Worm (Caenorhabditis elegans) whole organism, L2 larva: ENCODE results near the gene rom-2.
A peak's percentile ranks its signal among the peaks of the same experiment; 100 is the strongest.

ENCODE experiments used
- C34F6.9 ChIP-seq: fragments of 150-350 bp; optimal IDR thresholded peaks from 2 replicates; lab custom pipeline; 2014; ENCODE audit warnings: missing biosample characterization, missing genetic modification characterization
- F13H6.1 ChIP-seq: sonication (generic microtip); optimal IDR thresholded peaks from 2 replicates; lab custom pipeline; 2016; ENCODE audit warnings: missing genetic modification characterization, missing compliant biosample characterization
- R02D3.7 ChIP-seq: fragments of 150-350 bp; optimal IDR thresholded peaks from 2 replicates; lab custom pipeline; 2014; ENCODE audit warnings: missing biosample characterization, missing genetic modification characterization
- Y55F3AM.14 ChIP-seq: fragments of 200-800 bp; sonication (Bioruptor generic); optimal IDR thresholded peaks from 2 replicates; lab custom pipeline; 2018; ENCODE audit warnings: mild to moderate bottlenecking, missing genetic modification characterization, missing compliant biosample characterization
- ZK546.5 ChIP-seq: sonication (generic microtip); optimal IDR thresholded peaks from 2 replicates; lab custom pipeline; 2017; ENCODE audit warnings: missing biosample characterization, missing genetic modification characterization
- alr-1 ChIP-seq: fragments of 150-350 bp; optimal IDR thresholded peaks from 2 replicates; lab custom pipeline; 2014; ENCODE audit warnings: missing biosample characterization, missing genetic modification characterization
- aly-2 ChIP-seq: fragments of 150-350 bp; optimal IDR thresholded peaks from 2 replicates; lab custom pipeline; 2014; ENCODE audit warnings: missing biosample characterization, missing genetic modification characterization
- ama-1 ChIP-seq: fragments of 150-350 bp; optimal IDR thresholded peaks from 2 replicates; lab custom pipeline; 2018; ENCODE audit warnings: inconsistent platforms
- blmp-1 ChIP-seq: sonication (generic microtip); optimal IDR thresholded peaks from 2 replicates; lab custom pipeline; 2017; ENCODE audit warnings: missing genetic modification characterization, mild to moderate bottlenecking, missing compliant biosample characterization, antibody characterized with exemption, moderate library complexity; ENCODE audit not compliant: insufficient read depth
- ceh-16 ChIP-seq: fragments of 150-350 bp; optimal IDR thresholded peaks from 2 replicates; lab custom pipeline; 2014; ENCODE audit warnings: missing biosample characterization, missing genetic modification characterization
- ceh-82 ChIP-seq: fragments of 150-350 bp; optimal IDR thresholded peaks from 2 replicates; lab custom pipeline; 2014; ENCODE audit warnings: missing biosample characterization, missing genetic modification characterization
- crh-2 ChIP-seq: sonication (generic microtip); optimal IDR thresholded peaks from 2 replicates; lab custom pipeline; 2017; ENCODE audit warnings: missing biosample characterization, missing genetic modification characterization
- dmd-4 ChIP-seq: sonication (generic microtip); optimal IDR thresholded peaks from 2 replicates; lab custom pipeline; 2017; ENCODE audit warnings: missing biosample characterization, missing genetic modification characterization
- elt-1 ChIP-seq: fragments of 150-350 bp; optimal IDR thresholded peaks from 2 replicates; lab custom pipeline; 2014; ENCODE audit warnings: missing biosample characterization, missing genetic modification characterization
- elt-3 ChIP-seq: sonication (generic microtip); optimal IDR thresholded peaks from 2 replicates; lab custom pipeline; 2017; ENCODE audit warnings: missing biosample characterization, missing genetic modification characterization
- fos-1 ChIP-seq: fragments of 150-350 bp; optimal IDR thresholded peaks from 2 replicates; lab custom pipeline; 2014; ENCODE audit warnings: missing biosample characterization, missing genetic modification characterization
- gmeb-1 ChIP-seq: fragments of 150-350 bp; optimal IDR thresholded peaks from 2 replicates; lab custom pipeline; 2014; ENCODE audit warnings: missing biosample characterization, missing genetic modification characterization
- lin-11 ChIP-seq: fragments of 150-350 bp; sonication (generic microtip); optimal IDR thresholded peaks from 2 replicates; lab custom pipeline; 2014; ENCODE audit warnings: missing biosample characterization, missing genetic modification characterization, inconsistent platforms, mixed read lengths
- lin-13 ChIP-seq: fragments of 150-350 bp; optimal IDR thresholded peaks from 2 replicates; lab custom pipeline; 2014; ENCODE audit warnings: missing biosample characterization, missing genetic modification reagents, missing genetic modification characterization
- lin-39 ChIP-seq: fragments of 150-350 bp; optimal IDR thresholded peaks from 2 replicates; lab custom pipeline; 2014; ENCODE audit warnings: missing biosample characterization, missing genetic modification reagents, missing genetic modification characterization
- lsy-2 ChIP-seq, 2 experiments: fragments of 150-350 bp in 1 of 2; sonication (generic microtip) in 1 of 2; optimal IDR thresholded peaks; 2 replicates each; lab custom pipeline; 2014 to 2017; ENCODE audit warnings: missing biosample characterization in 2 of 2, missing genetic modification characterization in 2 of 2
- mab-5 ChIP-seq: fragments of 150-350 bp; optimal IDR thresholded peaks from 2 replicates; lab custom pipeline; 2014; ENCODE audit warnings: missing biosample characterization, missing genetic modification characterization
- mbf-1 ChIP-seq: sonication (generic microtip); optimal IDR thresholded peaks from 2 replicates; lab custom pipeline; 2017; ENCODE audit warnings: missing biosample characterization, missing genetic modification characterization
- mdl-1 ChIP-seq, 2 experiments: fragments of 150-350 bp in 1 of 2; sonication (generic microtip) in 1 of 2; optimal IDR thresholded peaks; 2 replicates each; lab custom pipeline; 2017; ENCODE audit warnings: missing biosample characterization in 2 of 2, missing genetic modification characterization in 2 of 2
- nhr-10 ChIP-seq: sonication (generic microtip); optimal IDR thresholded peaks from 2 replicates; lab custom pipeline; 2017; ENCODE audit warnings: missing biosample characterization, missing genetic modification characterization
- nhr-11 ChIP-seq: fragments of 150-350 bp; optimal IDR thresholded peaks from 2 replicates; lab custom pipeline; 2014; ENCODE audit warnings: missing biosample characterization, missing genetic modification characterization
- nhr-12 ChIP-seq: fragments of 150-350 bp; optimal IDR thresholded peaks from 2 replicates; lab custom pipeline; 2014; ENCODE audit warnings: missing biosample characterization, missing genetic modification characterization
- nhr-129 ChIP-seq: fragments of 150-350 bp; optimal IDR thresholded peaks from 2 replicates; lab custom pipeline; 2014; ENCODE audit warnings: missing biosample characterization, missing genetic modification characterization
- nhr-21 ChIP-seq: fragments of 150-350 bp; optimal IDR thresholded peaks from 2 replicates; lab custom pipeline; 2014; ENCODE audit warnings: missing biosample characterization, missing genetic modification characterization
- nhr-23 ChIP-seq: fragments of 150-350 bp; optimal IDR thresholded peaks from 2 replicates; lab custom pipeline; 2014; ENCODE audit warnings: missing biosample characterization, missing genetic modification reagents, missing genetic modification characterization
- nhr-25 ChIP-seq: fragments of 150-350 bp; sonication (generic microtip); optimal IDR thresholded peaks from 3 replicates; lab custom pipeline; 2014; ENCODE audit warnings: missing biosample characterization, missing genetic modification characterization
- nhr-6 ChIP-seq: fragments of 150-350 bp; optimal IDR thresholded peaks from 2 replicates; lab custom pipeline; 2014; ENCODE audit warnings: missing biosample characterization, missing genetic modification characterization
- nhr-77 ChIP-seq: fragments of 150-350 bp; optimal IDR thresholded peaks from 2 replicates; lab custom pipeline; 2014; ENCODE audit warnings: missing biosample characterization, missing genetic modification characterization
- peb-1 ChIP-seq: fragments of 150-350 bp; optimal IDR thresholded peaks from 2 replicates; lab custom pipeline; 2014; ENCODE audit warnings: missing biosample characterization, missing genetic modification characterization
- sem-4 ChIP-seq: fragments of 150-350 bp; optimal IDR thresholded peaks from 2 replicates; lab custom pipeline; 2014; ENCODE audit warnings: missing biosample characterization, missing genetic modification reagents, missing genetic modification characterization
- skn-1 ChIP-seq: sonication (generic microtip); optimal IDR thresholded peaks from 2 replicates; lab custom pipeline; 2017; ENCODE audit warnings: missing biosample characterization, missing genetic modification characterization
- sma-3 ChIP-seq: sonication (generic microtip); optimal IDR thresholded peaks from 2 replicates; lab custom pipeline; 2016; ENCODE audit warnings: missing genetic modification reagents, missing genetic modification characterization, missing compliant biosample characterization
- sma-9 ChIP-seq, 2 experiments: fragments of 150-350 bp in 1 of 2; sonication (generic microtip) in 1 of 2; optimal IDR thresholded peaks; 2 replicates each; lab custom pipeline; 2014 to 2016; ENCODE audit warnings: missing genetic modification characterization in 2 of 2, mild to moderate bottlenecking in 1 of 2, missing biosample characterization in 1 of 2, missing compliant biosample characterization in 1 of 2, missing genetic modification reagents in 1 of 2, moderate library complexity in 1 of 2
- snpc-4 ChIP-seq: fragments of 150-350 bp; optimal IDR thresholded peaks from 2 replicates; lab custom pipeline; 2014; ENCODE audit warnings: missing biosample characterization, missing genetic modification characterization
- unc-55 ChIP-seq: fragments of 150-350 bp; sonication (generic microtip); optimal IDR thresholded peaks from 3 replicates; lab custom pipeline; 2014; ENCODE audit warnings: missing biosample characterization, missing genetic modification reagents, missing genetic modification characterization
- zag-1 ChIP-seq: fragments of 150-350 bp; optimal IDR thresholded peaks from 2 replicates; lab custom pipeline; 2014; ENCODE audit warnings: missing biosample characterization, missing genetic modification characterization
- ztf-1 ChIP-seq: fragments of 200-800 bp; sonication (Bioruptor generic); conservative IDR thresholded peaks from 2 replicates; pipeline ENCODE4 v1.3.6; 2022; ENCODE audit warnings: missing genetic modification characterization, missing compliant biosample characterization
- ztf-11 ChIP-seq: sonication (generic microtip); optimal IDR thresholded peaks from 2 replicates; lab custom pipeline; 2017; ENCODE audit warnings: missing biosample characterization, missing genetic modification characterization
- ztf-4 ChIP-seq: fragments of 150-350 bp; optimal IDR thresholded peaks from 2 replicates; lab custom pipeline; 2014; ENCODE audit warnings: missing biosample characterization, missing genetic modification characterization

The rom-2 gene

ce11 chrIII:9638159-9638754 is 42.8 kb upstream of the rom-2 start (continued):
- peak; percentile 21 for TF ChIP-seq Y55F3AM.14 (GFP tag; lab: Kevin White, UChicago)
- TF ChIP-seq ZK546.5 (tag; lab: Kevin White, UChicago) = no peak
- no peak for TF ChIP-seq ztf-1 (GFP tag; lab: Robert Waterston, UW)
- TF ChIP-seq nhr-25 = no peak
- TF ChIP-seq nhr-23 (tag; lab: Kevin White, UChicago) = no peak
- no peak for TF ChIP-seq ceh-16 (tag; lab: Kevin White, UChicago)
- no peak for TF ChIP-seq ztf-11 (tag; lab: Kevin White, UChicago)
- peak; percentile 14 for TF ChIP-seq sma-3 (GFP tag; lab: Kevin White, UChicago)
- no peak for TF ChIP-seq nhr-6
- no peak for TF ChIP-seq nhr-12 (tag; lab: Kevin White, UChicago)
- no peak for TF ChIP-seq unc-55 (GFP tag; lab: Kevin White, UChicago)
- TF ChIP-seq, all 48 proteins: peak for 5

- TF ChIP-seq ztf-4 (tag; lab: Kevin White, UChicago) (no peak), aly-2 (no peak), nhr-77 (tag; lab: Kevin White, UChicago) (no peak), peb-1 (tag; lab: Kevin White, UChicago) (no peak), ztf-1 (GFP tag; lab: Robert Waterston, UW) (no peak), mdl-1 (tag; optimal IDR thresholded peaks at IDR 0.05; lab: Kevin White, UChicago) (no peak), mbf-1 (tag; lab: Kevin White, UChicago) (no peak), R02D3.7 (tag; lab: Kevin White, UChicago) (no peak), nhr-11 (no peak), ama-1 (lab: Kevin White, UChicago) (no peak), Y55F3AM.14 (GFP tag; lab: Kevin White, UChicago) (no peak), dmd-4 (tag; lab: Kevin White, UChicago) (no peak), ztf-11 (tag; lab: Kevin White, UChicago) (no peak), unc-55 (GFP tag; lab: Kevin White, UChicago) (no peak), nhr-25 (no peak), blmp-1 (tag; lab: Kevin White, UChicago) (no peak), alr-1 (tag; lab: Kevin White, UChicago) (no peak)
Observed at ce11 chrIII:9637016-9637415, 41.6 kb upstream of the rom-2 start, which contains the start of gene gei-13. Gene gei-13, minus strand, starts transcription at chrIII:9637116.

- TF ChIP-seq nhr-12 (tag; lab: Kevin White, UChicago) = no peak
- TF ChIP-seq fos-1 = peak; percentile 50
- TF ChIP-seq R02D3.7 (tag; lab: Kevin White, UChicago) = peak; percentile 20
- TF ChIP-seq crh-2 (tag; lab: Kevin White, UChicago) = peak; percentile 85
- TF ChIP-seq mab-5 (tag; lab: Kevin White, UChicago) = peak; percentile 74
- no peak for TF ChIP-seq nhr-77 (tag; lab: Kevin White, UChicago)
- peak; percentile 85 for TF ChIP-seq ama-1 (lab: Kevin White, UChicago)
- peak; percentile 39 for TF ChIP-seq snpc-4 (tag; lab: Kevin White, UChicago)
- TF ChIP-seq ceh-16 (tag; lab: Kevin White, UChicago) = no peak
- no peak for TF ChIP-seq zag-1 (tag; lab: Kevin White, UChicago)
- TF ChIP-seq ceh-82 (tag; lab: Kevin White, UChicago) = peak; percentile 24
- TF ChIP-seq ztf-4 (tag; lab: Kevin White, UChicago) = peak; percentile 57
- no peak for TF ChIP-seq dmd-4 (tag; lab: Kevin White, UChicago)
- TF ChIP-seq nhr-129 (tag; lab: Kevin White, UChicago) = peak; percentile 78
- TF ChIP-seq blmp-1 (tag; lab: Kevin White, UChicago) = peak; percentile 97
- TF ChIP-seq nhr-23 (tag; lab: Kevin White, UChicago) = no peak
- no peak for TF ChIP-seq nhr-10 (tag; lab: Kevin White, UChicago)
- TF ChIP-seq lin-13 (GFP tag; lab: Kevin White, UChicago) = peak; percentile 87
- TF ChIP-seq ZK546.5 (tag; lab: Kevin White, UChicago) = peak; percentile 26
- TF ChIP-seq lin-11 (tag; lab: Kevin White, UChicago) = peak; percentile 81
- TF ChIP-seq elt-3 = no peak
- peak; percentile 84 for TF ChIP-seq nhr-21
- TF ChIP-seq ztf-11 (tag; lab: Kevin White, UChicago) = no peak
- peak; percentile 83 for TF ChIP-seq C34F6.9 (tag; lab: Kevin White, UChicago)
- no peak for TF ChIP-seq Y55F3AM.14 (GFP tag; lab: Kevin White, UChicago)
- TF ChIP-seq peb-1 (tag; lab: Kevin White, UChicago) = no peak
- TF ChIP-seq lin-39 (tag; lab: Kevin White, UChicago) = no peak
- peak; percentile 60 for TF ChIP-seq skn-1 (tag; lab: Kevin White, UChicago)
- peak; percentile 59 for TF ChIP-seq sem-4 (tag; lab: Kevin White, UChicago)
- peak; percentile 81 for TF ChIP-seq sma-9 (GFP tag; optimal IDR thresholded peaks at IDR 0.05; lab: Kevin White, UChicago)
- TF ChIP-seq sma-9 (tag; optimal IDR thresholded peaks at IDR 0.05; lab: Kevin White, UChicago) = no peak
- TF ChIP-seq nhr-11 = no peak
- peak; percentile 98 for TF ChIP-seq gmeb-1 (tag; lab: Kevin White, UChicago)
- TF ChIP-seq mbf-1 (tag; lab: Kevin White, UChicago) = no peak
- peak; percentile 67 for TF ChIP-seq nhr-6
- peak; percentile 64 for TF ChIP-seq F13H6.1 (tag; lab: Kevin White, UChicago)
- no peak for TF ChIP-seq elt-1 (tag; lab: Kevin White, UChicago)
- TF ChIP-seq unc-55 (GFP tag; lab: Kevin White, UChicago) = peak; percentile 95
- no peak for TF ChIP-seq aly-2
- peak in 1 of 2 experiments; percentile 72 for TF ChIP-seq mdl-1 (tag; optimal IDR thresholded peaks at IDR 0.05; lab: Kevin White, UChicago)
- peak; percentile 61 to 92 for TF ChIP-seq lsy-2 (tag; optimal IDR thresholded peaks at IDR 0.05; lab: Kevin White, UChicago)
- TF ChIP-seq nhr-25 = peak; percentile 88
Observed at ce11 chrIII:9631117-9631655, 35.7 kb upstream of the rom-2 start, which contains the start of gene ubc-7. Gene ubc-7, minus strand, starts transcription at chrIII:9631167.
